Fruit fly (Drosophila melanogaster): ENCODE data around the gene Npc2a.
A peak's percentile ranks its signal among the peaks of the same experiment; 100 is the strongest.

The Npc2a gene

dm6 chr2L:2010335-2011061 lies 22.4 kb downstream of the Npc2a start:
- TF ChIP-seq Hr96 (GFP tag; optimal IDR thresholded peaks at IDR 0.05) = no peak
- TF ChIP-seq tj (GFP tag; optimal IDR thresholded peaks at IDR 0.05) = no peak
- no peak for TF ChIP-seq CG1620 (GFP tag; optimal IDR thresholded peaks at IDR 0.05)
- TF ChIP-seq bab1 (GFP tag; optimal IDR thresholded peaks at IDR 0.05) = peak; percentile 10
- peak; percentile 21 for TF ChIP-seq kay (GFP tag; ENCODE audit: borderline replicate concordance)
- peak; percentile 88 for TF ChIP-seq Mnt (GFP tag; optimal IDR thresholded peaks at IDR 0.05)

dm6 chr2L:2011430-2011829 lies 23.3 kb downstream of the Npc2a start:
- TF ChIP-seq CG14711 (tag; optimal IDR thresholded peaks at IDR 0.05) = no peak

dm6 chr2L:2013057-2013456 lies 25.0 kb downstream of the Npc2a start:
- TF ChIP-seq bab1 (GFP tag; optimal IDR thresholded peaks at IDR 0.05) (peak; percentile 14), tj (GFP tag; optimal IDR thresholded peaks at IDR 0.05) (peak; percentile 83), Mnt (GFP tag; optimal IDR thresholded peaks at IDR 0.05) (no peak)

DNA sequence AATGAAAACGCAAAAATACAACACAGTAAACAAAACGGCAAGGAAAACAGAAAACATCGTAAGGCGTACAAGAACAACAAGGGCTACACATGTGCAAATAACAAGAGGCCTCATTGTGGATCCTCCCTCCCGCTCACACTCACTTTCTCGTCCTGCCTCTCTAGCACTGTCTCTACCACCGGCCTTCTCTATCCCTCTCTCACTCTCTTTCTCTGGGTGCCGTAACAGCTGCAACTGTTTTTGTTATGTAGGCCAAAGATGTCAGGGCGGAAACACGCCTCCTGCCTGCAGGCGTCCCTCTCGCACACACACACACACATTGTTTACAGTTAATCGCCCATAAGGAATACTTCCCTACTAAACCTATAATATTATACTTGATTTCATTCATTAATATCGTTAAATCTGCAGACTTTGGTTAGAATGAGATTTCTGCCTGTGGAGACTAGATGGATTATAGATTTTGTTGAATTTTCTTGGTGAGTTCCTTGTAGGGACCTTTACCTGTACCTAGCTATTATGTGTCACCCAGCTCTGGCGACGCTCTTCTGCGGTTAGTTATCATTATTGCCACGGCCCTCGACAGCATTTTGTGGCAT lies 25.8 kb downstream of the Npc2a start:
- TF ChIP-seq Crg-1 (GFP tag; optimal IDR thresholded peaks at IDR 0.05) (no peak), CG5204 (GFP tag; optimal IDR thresholded peaks at IDR 0.05) (no peak), CG7101 (tag; optimal IDR thresholded peaks at IDR 0.05) (no peak), CG1620 (GFP tag; optimal IDR thresholded peaks at IDR 0.05) (no peak), bab1 (GFP tag; optimal IDR thresholded peaks at IDR 0.05) (no peak), CG12768 (GFP tag; optimal IDR thresholded peaks at IDR 0.05) (no peak), CG33017 (tag; optimal IDR thresholded peaks at IDR 0.05) (no peak), Hr96 (GFP tag; optimal IDR thresholded peaks at IDR 0.05) (no peak)

- no peak for TF ChIP-seq tj (GFP tag; optimal IDR thresholded peaks at IDR 0.05)
- TF ChIP-seq CG7045 (GFP tag; optimal IDR thresholded peaks at IDR 0.05) = no peak
- no peak for TF ChIP-seq CG7101 (tag; optimal IDR thresholded peaks at IDR 0.05)
- TF ChIP-seq CG11617 (GFP tag; optimal IDR thresholded peaks at IDR 0.05) = no peak
- TF ChIP-seq toe (GFP tag; optimal IDR thresholded peaks at IDR 0.05) = no peak
- TF ChIP-seq cnc (optimal IDR thresholded peaks at IDR 0.05) = no peak
- no peak for TF ChIP-seq pad (GFP tag; optimal IDR thresholded peaks at IDR 0.05)
- TF ChIP-seq Crg-1 (GFP tag; optimal IDR thresholded peaks at IDR 0.05) = no peak
- no peak for TF ChIP-seq Clk (GFP tag; optimal IDR thresholded peaks at IDR 0.05)
These were observed 27.1 kb downstream of the Npc2a start for dm6 chr2L:2015204-2015603.

DNA sequence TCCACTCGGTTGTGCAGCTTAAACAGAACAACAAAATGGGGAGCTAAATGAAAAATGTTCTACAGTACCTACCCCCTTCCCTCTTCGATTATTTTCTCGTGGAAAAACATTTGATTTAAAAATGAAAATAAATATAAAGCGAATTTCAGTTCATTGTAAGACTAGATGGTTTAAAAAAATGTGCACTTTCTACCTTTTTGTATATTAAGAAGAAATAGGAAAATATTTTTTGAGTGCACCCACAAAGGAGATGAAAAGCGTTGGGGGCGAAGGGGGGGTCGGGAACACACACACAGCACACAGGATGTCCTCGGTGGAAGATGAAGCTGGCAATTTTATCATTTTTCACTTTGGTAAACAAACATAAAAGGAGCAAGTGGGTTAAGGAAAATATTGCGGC lies 34.7 kb downstream of the Npc2a start:
- no peak for TF ChIP-seq CG33017 (tag; optimal IDR thresholded peaks at IDR 0.05)
- no peak for TF ChIP-seq CG1620 (GFP tag; optimal IDR thresholded peaks at IDR 0.05)
- TF ChIP-seq CG7045 (GFP tag; optimal IDR thresholded peaks at IDR 0.05) = no peak
- TF ChIP-seq Hr96 (GFP tag; optimal IDR thresholded peaks at IDR 0.05) = no peak
- no peak for TF ChIP-seq CG11617 (GFP tag; optimal IDR thresholded peaks at IDR 0.05)
- TF ChIP-seq Clk (GFP tag; optimal IDR thresholded peaks at IDR 0.05) = no peak
- TF ChIP-seq cic (GFP tag; optimal IDR thresholded peaks at IDR 0.05) = no peak
- TF ChIP-seq pad (GFP tag; optimal IDR thresholded peaks at IDR 0.05) = no peak
- no peak for TF ChIP-seq bab1 (GFP tag; optimal IDR thresholded peaks at IDR 0.05)
- TF ChIP-seq Crg-1 (GFP tag; optimal IDR thresholded peaks at IDR 0.05) = no peak
- TF ChIP-seq kay (GFP tag; ENCODE audit: borderline replicate concordance) = no peak
- no peak for TF ChIP-seq tj (GFP tag; optimal IDR thresholded peaks at IDR 0.05)

dm6 chr2L:2031522-2031921 lies 43.4 kb downstream of the Npc2a start:
- TF ChIP-seq Clk (GFP tag; optimal IDR thresholded peaks at IDR 0.05) = no peak
- TF ChIP-seq toe (GFP tag; optimal IDR thresholded peaks at IDR 0.05) = no peak
- TF ChIP-seq CG14711 (tag; optimal IDR thresholded peaks at IDR 0.05) = no peak
- TF ChIP-seq CG11617 (GFP tag; optimal IDR thresholded peaks at IDR 0.05) = no peak
- no peak for TF ChIP-seq Crg-1 (GFP tag; optimal IDR thresholded peaks at IDR 0.05)
- TF ChIP-seq ovo (GFP tag; optimal IDR thresholded peaks at IDR 0.05) = no peak
- no peak for TF ChIP-seq kay (GFP tag; ENCODE audit: borderline replicate concordance)
- no peak for TF ChIP-seq CG12768 (GFP tag; optimal IDR thresholded peaks at IDR 0.05)
- TF ChIP-seq CG1620 (GFP tag; optimal IDR thresholded peaks at IDR 0.05) = no peak
- no peak for TF ChIP-seq Hr96 (GFP tag; optimal IDR thresholded peaks at IDR 0.05)
- no peak for TF ChIP-seq CG5204 (GFP tag; optimal IDR thresholded peaks at IDR 0.05)
- TF ChIP-seq pad (GFP tag; optimal IDR thresholded peaks at IDR 0.05) = no peak
- no peak for TF ChIP-seq tj (GFP tag; optimal IDR thresholded peaks at IDR 0.05)
- TF ChIP-seq CG7101 (tag; optimal IDR thresholded peaks at IDR 0.05) = no peak

DNA sequence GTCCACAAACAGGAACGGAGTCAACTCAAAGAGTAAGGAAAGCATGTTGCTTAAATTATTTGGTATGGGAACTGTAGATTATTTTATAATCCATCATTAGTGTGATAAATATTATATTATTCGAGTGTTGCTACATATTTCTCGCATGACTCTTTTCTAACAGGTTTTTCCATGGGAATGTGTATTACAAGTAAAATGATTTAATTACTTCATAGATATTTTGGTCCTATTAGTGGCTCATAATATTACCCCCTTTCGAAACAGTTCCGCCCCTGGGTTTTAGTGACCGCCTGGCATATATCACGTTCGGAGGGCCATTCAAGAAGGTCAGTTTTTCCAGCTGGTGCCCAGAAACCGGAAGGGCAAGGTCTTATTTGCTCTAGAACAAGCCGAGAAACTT lies 44.0 kb downstream of the Npc2a start:
- TF ChIP-seq CG33017 (tag; optimal IDR thresholded peaks at IDR 0.05) = no peak
- TF ChIP-seq CG11617 (GFP tag; optimal IDR thresholded peaks at IDR 0.05) = no peak
- TF ChIP-seq toe (GFP tag; optimal IDR thresholded peaks at IDR 0.05) = no peak
- TF ChIP-seq Clk (GFP tag; optimal IDR thresholded peaks at IDR 0.05) = no peak
- TF ChIP-seq ovo (GFP tag; optimal IDR thresholded peaks at IDR 0.05) = no peak
- no peak for TF ChIP-seq CG1620 (GFP tag; optimal IDR thresholded peaks at IDR 0.05)
- TF ChIP-seq bab1 (GFP tag; optimal IDR thresholded peaks at IDR 0.05) = peak; percentile 5
- no peak for TF ChIP-seq CG14711 (tag; optimal IDR thresholded peaks at IDR 0.05)
